Worm (Caenorhabditis elegans) whole organism, L2 larva: ENCODE results near the gene str-208.

Experiments
- C34F6.9 ChIP-seq: fragments of 150-350 bp; optimal IDR thresholded peaks from 2 replicates; lab custom pipeline; 2014; ENCODE audit warnings: missing biosample characterization, missing genetic modification characterization
- R02D3.7 ChIP-seq: fragments of 150-350 bp; optimal IDR thresholded peaks from 2 replicates; lab custom pipeline; 2014; ENCODE audit warnings: missing biosample characterization, missing genetic modification characterization
- Y55F3AM.14 ChIP-seq: fragments of 200-800 bp; sonication (Bioruptor generic); optimal IDR thresholded peaks from 2 replicates; lab custom pipeline; 2018; ENCODE audit warnings: mild to moderate bottlenecking, missing genetic modification characterization, missing compliant biosample characterization
- ZK546.5 ChIP-seq: sonication (generic microtip); optimal IDR thresholded peaks from 2 replicates; lab custom pipeline; 2017; ENCODE audit warnings: missing biosample characterization, missing genetic modification characterization
- alr-1 ChIP-seq: fragments of 150-350 bp; optimal IDR thresholded peaks from 2 replicates; lab custom pipeline; 2014; ENCODE audit warnings: missing biosample characterization, missing genetic modification characterization
- aly-2 ChIP-seq: fragments of 150-350 bp; optimal IDR thresholded peaks from 2 replicates; lab custom pipeline; 2014; ENCODE audit warnings: missing biosample characterization, missing genetic modification characterization
- ama-1 ChIP-seq: fragments of 150-350 bp; optimal IDR thresholded peaks from 2 replicates; lab custom pipeline; 2018; ENCODE audit warnings: inconsistent platforms
- blmp-1 ChIP-seq: sonication (generic microtip); optimal IDR thresholded peaks from 2 replicates; lab custom pipeline; 2017; ENCODE audit warnings: missing genetic modification characterization, mild to moderate bottlenecking, missing compliant biosample characterization, antibody characterized with exemption, moderate library complexity; ENCODE audit not compliant: insufficient read depth
- ceh-82 ChIP-seq: fragments of 150-350 bp; optimal IDR thresholded peaks from 2 replicates; lab custom pipeline; 2014; ENCODE audit warnings: missing biosample characterization, missing genetic modification characterization
- crh-2 ChIP-seq: sonication (generic microtip); optimal IDR thresholded peaks from 2 replicates; lab custom pipeline; 2017; ENCODE audit warnings: missing biosample characterization, missing genetic modification characterization
- dmd-4 ChIP-seq: sonication (generic microtip); optimal IDR thresholded peaks from 2 replicates; lab custom pipeline; 2017; ENCODE audit warnings: missing biosample characterization, missing genetic modification characterization
- egl-27 ChIP-seq: sonication (generic microtip); optimal IDR thresholded peaks from 3 replicates; lab custom pipeline; 2017; ENCODE audit warnings: missing biosample characterization, missing genetic modification reagents, missing genetic modification characterization
- elt-3 ChIP-seq: sonication (generic microtip); optimal IDR thresholded peaks from 2 replicates; lab custom pipeline; 2017; ENCODE audit warnings: missing biosample characterization, missing genetic modification characterization
- fos-1 ChIP-seq: fragments of 150-350 bp; optimal IDR thresholded peaks from 2 replicates; lab custom pipeline; 2014; ENCODE audit warnings: missing biosample characterization, missing genetic modification characterization
- gmeb-1 ChIP-seq: fragments of 150-350 bp; optimal IDR thresholded peaks from 2 replicates; lab custom pipeline; 2014; ENCODE audit warnings: missing biosample characterization, missing genetic modification characterization
- lin-13 ChIP-seq: fragments of 150-350 bp; optimal IDR thresholded peaks from 2 replicates; lab custom pipeline; 2014; ENCODE audit warnings: missing biosample characterization, missing genetic modification reagents, missing genetic modification characterization
- lin-39 ChIP-seq: fragments of 150-350 bp; optimal IDR thresholded peaks from 2 replicates; lab custom pipeline; 2014; ENCODE audit warnings: missing biosample characterization, missing genetic modification reagents, missing genetic modification characterization
- lsy-2 ChIP-seq, 2 experiments: fragments of 150-350 bp in 1 of 2; sonication (generic microtip) in 1 of 2; optimal IDR thresholded peaks; 2 replicates each; lab custom pipeline; 2014 to 2017; ENCODE audit warnings: missing biosample characterization in 2 of 2, missing genetic modification characterization in 2 of 2
- mab-5 ChIP-seq: fragments of 150-350 bp; optimal IDR thresholded peaks from 2 replicates; lab custom pipeline; 2014; ENCODE audit warnings: missing biosample characterization, missing genetic modification characterization
- mbf-1 ChIP-seq: sonication (generic microtip); optimal IDR thresholded peaks from 2 replicates; lab custom pipeline; 2017; ENCODE audit warnings: missing biosample characterization, missing genetic modification characterization
- mdl-1 ChIP-seq, 2 experiments: fragments of 150-350 bp in 1 of 2; sonication (generic microtip) in 1 of 2; optimal IDR thresholded peaks; 2 replicates each; lab custom pipeline; 2017; ENCODE audit warnings: missing biosample characterization in 2 of 2, missing genetic modification characterization in 2 of 2
- nhr-10 ChIP-seq: sonication (generic microtip); optimal IDR thresholded peaks from 2 replicates; lab custom pipeline; 2017; ENCODE audit warnings: missing biosample characterization, missing genetic modification characterization
- nhr-11 ChIP-seq: fragments of 150-350 bp; optimal IDR thresholded peaks from 2 replicates; lab custom pipeline; 2014; ENCODE audit warnings: missing biosample characterization, missing genetic modification characterization
- nhr-12 ChIP-seq: fragments of 150-350 bp; optimal IDR thresholded peaks from 2 replicates; lab custom pipeline; 2014; ENCODE audit warnings: missing biosample characterization, missing genetic modification characterization
- nhr-129 ChIP-seq: fragments of 150-350 bp; optimal IDR thresholded peaks from 2 replicates; lab custom pipeline; 2014; ENCODE audit warnings: missing biosample characterization, missing genetic modification characterization
- nhr-21 ChIP-seq: fragments of 150-350 bp; optimal IDR thresholded peaks from 2 replicates; lab custom pipeline; 2014; ENCODE audit warnings: missing biosample characterization, missing genetic modification characterization
- nhr-23 ChIP-seq: fragments of 150-350 bp; optimal IDR thresholded peaks from 2 replicates; lab custom pipeline; 2014; ENCODE audit warnings: missing biosample characterization, missing genetic modification reagents, missing genetic modification characterization
- nhr-237 ChIP-seq: fragments of 150-350 bp; optimal IDR thresholded peaks from 2 replicates; lab custom pipeline; 2014; ENCODE audit warnings: missing biosample characterization, missing genetic modification characterization
- nhr-25 ChIP-seq: fragments of 150-350 bp; sonication (generic microtip); optimal IDR thresholded peaks from 3 replicates; lab custom pipeline; 2014; ENCODE audit warnings: missing biosample characterization, missing genetic modification characterization
- nhr-6 ChIP-seq: fragments of 150-350 bp; optimal IDR thresholded peaks from 2 replicates; lab custom pipeline; 2014; ENCODE audit warnings: missing biosample characterization, missing genetic modification characterization
- nhr-77 ChIP-seq: fragments of 150-350 bp; optimal IDR thresholded peaks from 2 replicates; lab custom pipeline; 2014; ENCODE audit warnings: missing biosample characterization, missing genetic modification characterization
- sem-4 ChIP-seq: fragments of 150-350 bp; optimal IDR thresholded peaks from 2 replicates; lab custom pipeline; 2014; ENCODE audit warnings: missing biosample characterization, missing genetic modification reagents, missing genetic modification characterization
- skn-1 ChIP-seq: sonication (generic microtip); optimal IDR thresholded peaks from 2 replicates; lab custom pipeline; 2017; ENCODE audit warnings: missing biosample characterization, missing genetic modification characterization
- sma-3 ChIP-seq: sonication (generic microtip); optimal IDR thresholded peaks from 2 replicates; lab custom pipeline; 2016; ENCODE audit warnings: missing genetic modification reagents, missing genetic modification characterization, missing compliant biosample characterization
- sma-9 ChIP-seq, 2 experiments: fragments of 150-350 bp in 1 of 2; sonication (generic microtip) in 1 of 2; optimal IDR thresholded peaks; 2 replicates each; lab custom pipeline; 2014 to 2016; ENCODE audit warnings: missing genetic modification characterization in 2 of 2, mild to moderate bottlenecking in 1 of 2, missing biosample characterization in 1 of 2, missing compliant biosample characterization in 1 of 2, missing genetic modification reagents in 1 of 2, moderate library complexity in 1 of 2
- snpc-4 ChIP-seq: fragments of 150-350 bp; optimal IDR thresholded peaks from 2 replicates; lab custom pipeline; 2014; ENCODE audit warnings: missing biosample characterization, missing genetic modification characterization
- unc-39 ChIP-seq: fragments of 150-350 bp; optimal IDR thresholded peaks from 2 replicates; lab custom pipeline; 2014; ENCODE audit warnings: missing biosample characterization, missing genetic modification characterization
- unc-55 ChIP-seq: fragments of 150-350 bp; sonication (generic microtip); optimal IDR thresholded peaks from 3 replicates; lab custom pipeline; 2014; ENCODE audit warnings: missing biosample characterization, missing genetic modification reagents, missing genetic modification characterization
- ztf-1 ChIP-seq: fragments of 200-800 bp; sonication (Bioruptor generic); conservative IDR thresholded peaks from 2 replicates; pipeline ENCODE4 v1.3.6; 2022; ENCODE audit warnings: missing genetic modification characterization, missing compliant biosample characterization

The str-208 gene

DNA sequence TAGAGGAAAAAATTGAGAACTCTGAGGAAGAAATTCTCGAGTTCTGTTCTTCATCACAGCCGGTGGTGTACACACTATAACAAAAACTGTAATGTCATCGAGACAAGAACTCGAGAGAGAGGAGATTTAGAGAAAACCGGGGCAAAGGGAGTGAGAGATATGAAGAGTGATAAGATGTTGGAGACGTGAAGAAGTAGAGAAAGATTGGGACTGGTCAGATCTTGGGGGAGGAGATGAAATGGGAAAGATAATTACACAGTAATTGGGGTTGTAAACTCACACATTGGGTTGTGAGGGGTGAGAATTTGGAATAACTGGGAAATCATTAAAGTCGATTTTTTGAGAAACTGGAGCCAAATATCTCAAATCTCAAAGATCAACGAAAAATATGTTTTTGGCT is 9.2 kb downstream of the str-208 start:
- TF ChIP-seq crh-2 (tag; lab: Kevin White, UChicago): no peak
- TF ChIP-seq C34F6.9: no peak
- TF ChIP-seq sma-9 (GFP tag; optimal IDR thresholded peaks at IDR 0.05; lab: Kevin White, UChicago): peak; percentile 26
- no peak for TF ChIP-seq sma-9 (tag; optimal IDR thresholded peaks at IDR 0.05; lab: Kevin White, UChicago)

DNA sequence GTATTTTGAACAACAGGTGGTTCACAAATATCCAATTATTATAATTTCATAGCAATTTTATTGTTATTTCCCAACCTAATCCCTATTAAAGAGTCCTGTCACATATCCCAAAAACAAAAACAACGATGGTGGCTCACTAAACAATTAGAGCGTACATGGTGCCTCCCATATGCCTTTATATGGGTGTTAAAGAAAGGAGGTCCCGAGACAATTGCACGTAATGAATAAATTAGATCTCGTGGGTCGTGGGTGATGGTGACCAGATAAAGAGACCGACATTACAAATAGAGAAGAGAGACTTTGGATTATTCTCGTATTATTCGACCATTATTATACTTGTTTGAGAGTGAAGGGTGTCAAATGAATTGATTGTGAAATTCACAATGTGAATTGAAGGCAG is 10.6 kb downstream of the str-208 start:
- TF ChIP-seq lin-39 (no peak), ama-1 (lab: Kevin White, UChicago) (no peak), R02D3.7 (no peak), nhr-6 (no peak), ceh-82 (tag; lab: Kevin White, UChicago) (no peak), alr-1 (tag; lab: Kevin White, UChicago) (no peak), ZK546.5 (tag; lab: Kevin White, UChicago) (no peak), nhr-12 (tag; lab: Kevin White, UChicago) (no peak), ztf-1 (GFP tag; lab: Robert Waterston, UW) (no peak), aly-2 (tag; lab: Kevin White, UChicago) (no peak), nhr-25 (tag; lab: Kevin White, UChicago) (no peak), lin-13 (GFP tag; lab: Kevin White, UChicago) (no peak), mbf-1 (tag; lab: Kevin White, UChicago) (no peak), sem-4 (tag; lab: Kevin White, UChicago) (no peak), nhr-21 (no peak), snpc-4 (tag; lab: Kevin White, UChicago) (no peak), sma-9 (GFP tag; optimal IDR thresholded peaks at IDR 0.05; lab: Kevin White, UChicago) (no peak), sma-9 (tag; optimal IDR thresholded peaks at IDR 0.05; lab: Kevin White, UChicago) (no peak), dmd-4 (tag; lab: Kevin White, UChicago) (no peak)
- TF ChIP-seq, all 48 proteins: peak for 0

DNA sequence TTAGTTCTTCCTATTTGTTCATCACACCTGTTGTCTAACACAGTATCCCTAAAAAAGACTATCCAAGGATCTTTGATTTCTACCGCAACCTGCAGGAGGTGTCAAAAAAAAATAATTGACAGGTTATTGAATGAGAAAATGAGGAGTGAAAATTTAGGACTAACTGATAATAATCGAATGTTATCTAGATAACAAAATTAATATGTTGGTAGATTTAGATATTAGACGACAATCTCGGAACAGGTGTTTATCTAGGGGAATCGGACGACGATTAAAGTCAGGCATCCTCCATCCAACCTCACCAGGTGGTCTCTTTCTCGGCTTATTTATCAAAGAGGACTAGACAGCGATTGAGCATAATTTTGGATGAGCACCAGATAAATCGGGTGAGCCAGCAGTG is 12.1 kb downstream of the str-208 start:
- TF ChIP-seq ZK546.5 (tag; lab: Kevin White, UChicago) (no peak), Y55F3AM.14 (no peak), sma-3 (GFP tag; lab: Kevin White, UChicago) (no peak), nhr-11 (tag; lab: Kevin White, UChicago) (no peak), skn-1 (no peak), gmeb-1 (tag; lab: Kevin White, UChicago) (no peak), mab-5 (tag; lab: Kevin White, UChicago) (no peak), nhr-129 (tag; lab: Kevin White, UChicago) (no peak), mdl-1 (tag; optimal IDR thresholded peaks at IDR 0.05; lab: Kevin White, UChicago) (no peak), nhr-23 (tag; lab: Kevin White, UChicago) (no peak), fos-1 (no peak), lsy-2 (tag; optimal IDR thresholded peaks at IDR 0.05; lab: Kevin White, UChicago) (no peak), elt-3 (tag; lab: Kevin White, UChicago) (no peak), aly-2 (tag; lab: Kevin White, UChicago) (no peak), nhr-77 (no peak), nhr-12 (tag; lab: Kevin White, UChicago) (no peak)

DNA sequence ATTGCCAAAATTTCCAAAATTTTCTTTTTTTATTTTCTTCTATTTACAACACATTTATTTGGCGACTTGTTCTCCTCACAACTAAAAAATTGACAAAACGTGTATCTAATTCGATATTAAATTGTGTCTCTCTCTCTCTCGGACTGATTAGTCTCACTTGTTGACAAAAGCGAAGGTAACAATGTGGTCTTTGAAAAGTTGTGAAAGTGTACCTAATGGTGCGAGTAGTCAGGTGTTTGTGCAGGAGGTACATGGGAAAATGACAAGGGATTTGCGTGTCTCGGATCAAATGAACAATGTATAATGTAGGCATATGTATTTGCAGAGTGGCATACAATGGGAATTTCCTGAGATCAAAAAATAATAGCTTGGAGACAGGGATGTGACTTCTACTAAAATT is 12.9 kb downstream of the str-208 start:
- no peak for TF ChIP-seq unc-39
- peak; percentile 67 for TF ChIP-seq nhr-129 (tag; lab: Kevin White, UChicago)

DNA sequence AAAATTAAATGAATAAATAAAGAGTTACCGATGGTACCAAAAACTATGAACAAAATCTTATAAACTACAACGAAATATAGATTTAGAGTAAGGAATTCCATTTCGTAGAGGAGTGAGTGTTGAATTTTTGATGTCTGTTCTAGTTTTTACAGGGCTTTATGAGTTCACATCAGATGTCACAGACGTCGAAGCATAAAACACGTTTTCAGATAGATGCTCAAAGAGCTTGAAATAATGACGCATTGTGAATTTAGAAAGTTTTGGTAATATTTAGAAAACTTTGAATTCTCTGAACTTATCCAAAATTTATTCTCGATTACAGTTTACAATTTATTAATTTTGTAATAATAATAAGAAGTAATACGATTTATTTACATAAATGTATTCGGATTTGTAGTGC is 16.3 kb downstream of the str-208 start, which contains the start of gene srsx-9:
Gene srsx-9 (minus strand): TSS at position 101 of the 400 bp plus-strand sequence.
- no peak for TF ChIP-seq nhr-237 (tag; lab: Kevin White, UChicago)
- TF ChIP-seq sma-3 (GFP tag; lab: Kevin White, UChicago): no peak

DNA sequence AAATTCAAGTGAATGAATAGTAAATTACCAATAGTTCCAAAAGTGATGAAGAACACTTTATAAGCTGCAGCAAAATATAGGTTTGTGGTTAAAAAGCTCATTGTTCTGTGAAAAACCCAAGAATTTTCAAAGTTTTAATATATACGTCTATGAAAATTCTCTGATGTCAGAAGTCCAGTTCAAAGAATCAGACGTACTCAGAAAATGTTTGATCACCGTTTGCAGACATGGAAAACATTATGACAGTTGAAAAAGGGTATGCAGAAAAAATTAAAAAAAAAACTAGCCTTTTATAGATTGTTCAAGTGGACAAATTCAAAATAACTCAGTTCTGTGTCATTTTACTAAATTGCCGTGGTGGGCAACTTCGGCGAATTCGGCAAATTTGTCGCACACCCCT is 18.0 kb downstream of the str-208 start, which contains the start of gene srsx-10:
Gene srsx-10 (minus strand): TSS at position 101 of the 400 bp plus-strand sequence.
- TF ChIP-seq snpc-4 (tag; lab: Kevin White, UChicago) (no peak), lin-13 (GFP tag; lab: Kevin White, UChicago) (no peak), elt-3 (tag; lab: Kevin White, UChicago) (no peak), nhr-25 (tag; lab: Kevin White, UChicago) (no peak), lsy-2 (tag; optimal IDR thresholded peaks at IDR 0.05; lab: Kevin White, UChicago) (no peak), blmp-1 (tag; lab: Kevin White, UChicago) (no peak), unc-39 (no peak), alr-1 (tag; lab: Kevin White, UChicago) (no peak), sma-9 (GFP tag; optimal IDR thresholded peaks at IDR 0.05; lab: Kevin White, UChicago) (no peak), sma-9 (tag; optimal IDR thresholded peaks at IDR 0.05; lab: Kevin White, UChicago) (no peak), Y55F3AM.14 (no peak), nhr-10 (tag; lab: Kevin White, UChicago) (no peak), unc-55 (GFP tag; lab: Kevin White, UChicago) (no peak), sem-4 (tag; lab: Kevin White, UChicago) (no peak), nhr-237 (tag; lab: Kevin White, UChicago) (no peak), sma-3 (GFP tag; lab: Kevin White, UChicago) (no peak), egl-27 (tag; lab: Kevin White, UChicago) (no peak)
